Worm (Caenorhabditis elegans) whole organism, L3 larva: ENCODE data around the gene lips-9.
A peak's percentile ranks its signal among the peaks of the same experiment; 100 is the strongest.

Experiments
- R02D3.7 ChIP-seq: fragments of 150-350 bp; optimal IDR thresholded peaks from 2 replicates; lab custom pipeline; 2014; ENCODE audit warnings: missing biosample characterization, missing genetic modification characterization
- ZK546.5 ChIP-seq: sonication (generic microtip); optimal IDR thresholded peaks from 2 replicates; lab custom pipeline; 2017; ENCODE audit warnings: missing biosample characterization, missing genetic modification characterization
- aly-2 ChIP-seq: fragments of 150-350 bp; optimal IDR thresholded peaks from 2 replicates; lab custom pipeline; 2014; ENCODE audit warnings: missing biosample characterization, missing genetic modification characterization
- ama-1 ChIP-seq: fragments of 150-350 bp; optimal IDR thresholded peaks from 2 replicates; lab custom pipeline; 2018
- ceh-16 ChIP-seq: sonication (generic microtip); optimal IDR thresholded peaks from 2 replicates; lab custom pipeline; 2017; ENCODE audit warnings: missing biosample characterization, missing genetic modification characterization
- ceh-82 ChIP-seq: fragments of 150-350 bp; optimal IDR thresholded peaks from 2 replicates; lab custom pipeline; 2014; ENCODE audit warnings: missing biosample characterization, missing genetic modification characterization
- daf-12 ChIP-seq: fragments of 150-350 bp; optimal IDR thresholded peaks from 2 replicates; lab custom pipeline; 2014; ENCODE audit warnings: missing biosample characterization, missing genetic modification reagents, missing genetic modification characterization
- egl-27 ChIP-seq: sonication (generic microtip); optimal IDR thresholded peaks from 4 replicates; lab custom pipeline; 2017; ENCODE audit warnings: missing biosample characterization, missing genetic modification reagents, missing genetic modification characterization
- elt-3 ChIP-seq, 3 experiments: fragments of 150-350 bp in 1 of 3; sonication (generic microtip) in 2 of 3; optimal IDR thresholded peaks; 2 replicates in 2 of 3; 4 replicates in 1 of 3; lab custom pipeline; 2014 to 2017; ENCODE audit warnings: missing biosample characterization in 3 of 3, missing genetic modification characterization in 3 of 3
- eor-1 ChIP-seq, 2 experiments: fragments of 150-350 bp; optimal IDR thresholded peaks; 2 replicates each; lab custom pipeline; 2014 to 2018; ENCODE audit warnings: missing biosample characterization in 2 of 2, missing genetic modification characterization in 2 of 2
- fkh-2 ChIP-seq: fragments of 150-350 bp; optimal IDR thresholded peaks from 2 replicates; lab custom pipeline; 2014; ENCODE audit warnings: missing biosample characterization, missing genetic modification reagents, missing genetic modification characterization
- fos-1 ChIP-seq: fragments of 150-350 bp; optimal IDR thresholded peaks from 2 replicates; lab custom pipeline; 2014; ENCODE audit warnings: missing biosample characterization, missing genetic modification characterization
- hmg-11 ChIP-seq: sonication (generic microtip); optimal IDR thresholded peaks from 2 replicates; lab custom pipeline; 2016; ENCODE audit warnings: missing genetic modification characterization, missing compliant biosample characterization
- lin-15B ChIP-seq: fragments of 150-350 bp; optimal IDR thresholded peaks from 2 replicates; lab custom pipeline; 2014; ENCODE audit warnings: missing biosample characterization, missing genetic modification characterization
- lsy-12 ChIP-seq: sonication (generic microtip); optimal IDR thresholded peaks from 2 replicates; lab custom pipeline; 2016; ENCODE audit warnings: mild to moderate bottlenecking, missing genetic modification characterization, missing compliant biosample characterization
- mml-1 ChIP-seq: fragments of 150-350 bp; sonication (generic microtip); optimal IDR thresholded peaks from 3 replicates; lab custom pipeline; 2014; ENCODE audit warnings: missing biosample characterization, missing genetic modification characterization
- nfya-1 ChIP-seq: sonication (generic microtip); optimal IDR thresholded peaks from 2 replicates; lab custom pipeline; 2017; ENCODE audit warnings: missing genetic modification characterization, mild to moderate bottlenecking, missing compliant biosample characterization, antibody characterized with exemption, moderate library complexity; ENCODE audit not compliant: insufficient read depth
- nhr-11 ChIP-seq: fragments of 150-350 bp; optimal IDR thresholded peaks from 2 replicates; lab custom pipeline; 2014; ENCODE audit warnings: missing biosample characterization, missing genetic modification characterization
- nhr-12 ChIP-seq: fragments of 150-350 bp; optimal IDR thresholded peaks from 2 replicates; lab custom pipeline; 2014; ENCODE audit warnings: missing biosample characterization, missing genetic modification characterization
- nhr-23 ChIP-seq: fragments of 150-350 bp; optimal IDR thresholded peaks from 2 replicates; lab custom pipeline; 2014; ENCODE audit warnings: missing biosample characterization, missing genetic modification reagents, missing genetic modification characterization
- nhr-237 ChIP-seq: fragments of 150-350 bp; optimal IDR thresholded peaks from 2 replicates; lab custom pipeline; 2014; ENCODE audit warnings: missing biosample characterization, missing genetic modification characterization
- nhr-25 ChIP-seq: sonication (generic microtip); optimal IDR thresholded peaks from 2 replicates; lab custom pipeline; 2017; ENCODE audit warnings: missing biosample characterization, missing genetic modification characterization
- nhr-43 ChIP-seq: sonication (generic microtip); optimal IDR thresholded peaks from 2 replicates; lab custom pipeline; 2016; ENCODE audit warnings: mild to moderate bottlenecking, missing genetic modification characterization, missing compliant biosample characterization; ENCODE audit not compliant: poor library complexity, severe bottlenecking
- nhr-67 ChIP-seq: fragments of 150-350 bp; optimal IDR thresholded peaks from 2 replicates; lab custom pipeline; 2014; ENCODE audit warnings: missing biosample characterization, missing genetic modification characterization
- nhr-76 ChIP-seq: fragments of 150-350 bp; sonication (generic microtip); optimal IDR thresholded peaks from 5 replicates; lab custom pipeline; 2014; ENCODE audit warnings: missing biosample characterization, missing genetic modification characterization
- nhr-77 ChIP-seq: fragments of 150-350 bp; optimal IDR thresholded peaks from 2 replicates; lab custom pipeline; 2014; ENCODE audit warnings: missing biosample characterization, missing genetic modification characterization
- pha-4 ChIP-seq: fragments of 150-350 bp; optimal IDR thresholded peaks from 2 replicates; lab custom pipeline; 2014; ENCODE audit warnings: missing biosample characterization, missing genetic modification reagents, missing genetic modification characterization
- pqm-1 ChIP-seq: fragments of 150-350 bp; optimal IDR thresholded peaks from 2 replicates; lab custom pipeline; 2017; ENCODE audit warnings: missing biosample characterization, missing genetic modification characterization, inconsistent platforms
- skn-1 ChIP-seq: fragments of 150-350 bp; optimal IDR thresholded peaks from 2 replicates; lab custom pipeline; 2014; ENCODE audit warnings: missing biosample characterization, missing genetic modification characterization
- snpc-4 ChIP-seq: fragments of 150-350 bp; optimal IDR thresholded peaks from 2 replicates; lab custom pipeline; 2014; ENCODE audit warnings: missing biosample characterization, missing genetic modification characterization
- tbx-2 ChIP-seq: sonication (generic microtip); optimal IDR thresholded peaks from 2 replicates; lab custom pipeline; 2016; ENCODE audit warnings: mild to moderate bottlenecking, missing genetic modification characterization, missing compliant biosample characterization
- unc-39 ChIP-seq: sonication (generic microtip); optimal IDR thresholded peaks from 4 replicates; lab custom pipeline; 2017; ENCODE audit warnings: missing biosample characterization, missing genetic modification characterization
- unc-62 ChIP-seq: fragments of 150-350 bp; sonication (generic microtip); optimal IDR thresholded peaks from 4 replicates; lab custom pipeline; 2014; ENCODE audit warnings: missing biosample characterization, missing genetic modification reagents, missing genetic modification characterization
- zag-1 ChIP-seq: fragments of 150-350 bp; optimal IDR thresholded peaks from 2 replicates; lab custom pipeline; 2014; ENCODE audit warnings: missing biosample characterization, missing genetic modification characterization
- ztf-11 ChIP-seq: fragments of 150-350 bp; optimal IDR thresholded peaks from 2 replicates; lab custom pipeline; 2014; ENCODE audit warnings: missing biosample characterization, missing genetic modification characterization
- ztf-4 ChIP-seq: fragments of 150-350 bp; optimal IDR thresholded peaks from 2 replicates; lab custom pipeline; 2014; ENCODE audit warnings: missing biosample characterization, missing genetic modification characterization

Gene lips-9

ce11 chrII:12978658-12979057, 43.5 kb upstream of the lips-9 start:
- no peak for TF ChIP-seq ztf-11 (tag; lab: Kevin White, UChicago)

- TF ChIP-seq ama-1 (lab: Kevin White, UChicago), result no peak
- no peak for TF ChIP-seq aly-2 (tag; lab: Kevin White, UChicago)
These were observed 34.5 kb upstream of the lips-9 start, which contains the start of gene Y38F1A.4 for ce11 chrII:12969622-12970021. TSS of gene Y38F1A.4 (minus strand) at chrII:12969722.

- TF ChIP-seq pqm-1 (tag; lab: Kevin White, UChicago) (no peak), unc-62 (no peak), pha-4 (tag; lab: Kevin White, UChicago) (no peak), ztf-11 (tag; lab: Kevin White, UChicago) (no peak), snpc-4 (tag; lab: Kevin White, UChicago) (no peak), daf-12 (no peak), lsy-12 (no peak), unc-39 (tag; lab: Kevin White, UChicago) (no peak), hmg-11 (tag; lab: Kevin White, UChicago) (no peak), nhr-11 (no peak)
These were observed 33.4 kb upstream of the lips-9 start for ce11 chrII:12968448-12968969.

- TF ChIP-seq ceh-82 (no peak), ztf-4 (tag; lab: Kevin White, UChicago) (no peak), skn-1 (no peak), nhr-67 (tag; lab: Kevin White, UChicago) (no peak), ceh-16 (tag; lab: Kevin White, UChicago) (no peak), egl-27 (tag; lab: Kevin White, UChicago) (no peak), eor-1 (tag; optimal IDR thresholded peaks at IDR 0.05; lab: Kevin White, UChicago) (no peak), mml-1 (tag; lab: Kevin White, UChicago) (no peak), hmg-11 (tag; lab: Kevin White, UChicago) (no peak), nhr-43 (tag; lab: Kevin White, UChicago) (no peak), daf-12 (no peak), nhr-237 (tag; lab: Kevin White, UChicago) (no peak), pha-4 (tag; lab: Kevin White, UChicago) (no peak), lin-15B (tag; lab: Kevin White, UChicago) (no peak), ZK546.5 (no peak), fkh-2 (tag; lab: Kevin White, UChicago) (no peak), snpc-4 (tag; lab: Kevin White, UChicago) (no peak), ama-1 (lab: Kevin White, UChicago) (no peak), nhr-76 (tag; lab: Kevin White, UChicago) (no peak)
- TF ChIP-seq, all 47 proteins: peak for 0
These were observed 31.1 kb upstream of the lips-9 start for ce11 chrII:12966274-12966673.

ce11 chrII:12965589-12965988, 30.4 kb upstream of the lips-9 start:
- no peak for TF ChIP-seq tbx-2 (tag; lab: Kevin White, UChicago)
- peak; percentile 16 for TF ChIP-seq nfya-1
- no peak for TF ChIP-seq nhr-77 (tag; lab: Kevin White, UChicago)
- TF ChIP-seq nhr-43 (tag; lab: Kevin White, UChicago), result no peak
- no peak for TF ChIP-seq ztf-11 (tag; lab: Kevin White, UChicago)
- no peak for TF ChIP-seq ZK546.5
- TF ChIP-seq nhr-76 (tag; lab: Kevin White, UChicago), result no peak
- no peak for TF ChIP-seq egl-27 (tag; lab: Kevin White, UChicago)
- TF ChIP-seq nhr-23 (tag; lab: Kevin White, UChicago), result no peak
- no peak for TF ChIP-seq snpc-4 (tag; lab: Kevin White, UChicago)
- no peak for TF ChIP-seq hmg-11 (tag; lab: Kevin White, UChicago)
- TF ChIP-seq pqm-1 (tag; lab: Kevin White, UChicago), result no peak
- TF ChIP-seq daf-12, result no peak
- TF ChIP-seq lin-15B (tag; lab: Kevin White, UChicago), result no peak
- no peak for TF ChIP-seq R02D3.7
- no peak for TF ChIP-seq zag-1 (tag; lab: Kevin White, UChicago)
- peak; percentile 72 for TF ChIP-seq nhr-25
- no peak for TF ChIP-seq aly-2 (tag; lab: Kevin White, UChicago)
- TF ChIP-seq ztf-4 (tag; lab: Kevin White, UChicago), result no peak
- TF ChIP-seq ama-1 (lab: Kevin White, UChicago), result peak; percentile 52
- no peak for TF ChIP-seq fkh-2 (tag; lab: Kevin White, UChicago)
- TF ChIP-seq elt-3 (tag; optimal IDR thresholded peaks at IDR 0.05; lab: Kevin White, UChicago), result no peak
- TF ChIP-seq eor-1 (tag; optimal IDR thresholded peaks at IDR 0.05; lab: Kevin White, UChicago), result no peak
- no peak for TF ChIP-seq nhr-12 (tag; lab: Kevin White, UChicago)
- TF ChIP-seq unc-39 (tag; lab: Kevin White, UChicago), result no peak
- TF ChIP-seq mml-1 (tag; lab: Kevin White, UChicago), result no peak
- no peak for TF ChIP-seq fos-1 (tag; lab: Kevin White, UChicago)
